Fruit fly (Drosophila melanogaster) whole organism, prepupa: ENCODE measurements around the gene CG45061.

Source experiments
- Blimp-1 ChIP-seq: fragments of 200-800 bp; sonication (Bioruptor generic); optimal IDR thresholded peaks from 3 replicates; lab custom pipeline; 2017; ENCODE audit warnings: missing biosample characterization, missing genetic modification characterization, mild to moderate bottlenecking, moderate library complexity, missing genetic modification reagents
- CG10631 ChIP-seq: fragments of 200-800 bp; sonication (Bioruptor generic); optimal IDR thresholded peaks from 2 replicates; lab custom pipeline; 2016; ENCODE audit warnings: missing biosample characterization, missing genetic modification characterization
- CG10669 ChIP-seq: fragments of 200-800 bp; sonication (Bioruptor generic); optimal IDR thresholded peaks from 3 replicates; lab custom pipeline; 2018; ENCODE audit warnings: missing biosample characterization, mild to moderate bottlenecking, missing genetic modification characterization, moderate library complexity
- CG11294 ChIP-seq: fragments of 200-800 bp; sonication (Bioruptor generic); IDR thresholded peaks from 2 replicates; pipeline ENCODE4 v1.3.6; 2022; ENCODE audit warnings: missing biosample characterization, missing genetic modification characterization
- CG11762 ChIP-seq: fragments of 200-800 bp; sonication (Bioruptor generic); optimal IDR thresholded peaks from 3 replicates; lab custom pipeline; 2016; ENCODE audit warnings: missing biosample characterization, missing genetic modification characterization; ENCODE audit not compliant: insufficient read depth
- CG11902 ChIP-seq: fragments of 200-800 bp; sonication (Bioruptor generic); optimal IDR thresholded peaks from 3 replicates; lab custom pipeline; 2016; ENCODE audit warnings: missing biosample characterization, missing genetic modification characterization
- CG15336 ChIP-seq: fragments of 200-800 bp; sonication (Bioruptor generic); IDR thresholded peaks from 2 replicates; pipeline ENCODE4 v1.3.6; 2022; ENCODE audit warnings: missing biosample characterization, missing genetic modification characterization
- CG1621 ChIP-seq: fragments of 200-800 bp; sonication (Bioruptor generic); optimal IDR thresholded peaks from 3 replicates; lab custom pipeline; 2018; ENCODE audit warnings: missing biosample characterization, mild to moderate bottlenecking, missing genetic modification characterization
- CG16779 ChIP-seq: fragments of 200-800 bp; sonication (Bioruptor generic); optimal IDR thresholded peaks from 3 replicates; lab custom pipeline; 2017; ENCODE audit warnings: missing biosample characterization, mild to moderate bottlenecking, missing genetic modification characterization
- CG3032 ChIP-seq: fragments of 200-800 bp; optimal IDR thresholded peaks from 2 replicates; lab custom pipeline; 2019; ENCODE audit warnings: missing biosample characterization, mild to moderate bottlenecking, missing genetic modification characterization, moderate library complexity
- CG3919 ChIP-seq: fragments of 200-800 bp; sonication (Bioruptor generic); optimal IDR thresholded peaks from 3 replicates; lab custom pipeline; 2016; ENCODE audit warnings: missing biosample characterization, missing genetic modification characterization
- CG6163 ChIP-seq: fragments of 200-800 bp; sonication (Bioruptor generic); IDR thresholded peaks from 3 replicates; pipeline ENCODE4 v1.3.6; 2022; ENCODE audit warnings: missing biosample characterization, missing genetic modification characterization
- CG6276 ChIP-seq: fragments of 200-800 bp; sonication (Bioruptor generic); optimal IDR thresholded peaks from 2 replicates; lab custom pipeline; 2017; ENCODE audit warnings: missing biosample characterization, mild to moderate bottlenecking, missing genetic modification characterization
- CG6792 ChIP-seq: fragments of 200-800 bp; sonication (Bioruptor generic); optimal IDR thresholded peaks from 3 replicates; lab custom pipeline; 2016; ENCODE audit warnings: missing biosample characterization, missing genetic modification characterization
- CG6808 ChIP-seq: fragments of 200-800 bp; sonication (Bioruptor generic); optimal IDR thresholded peaks from 3 replicates; lab custom pipeline; 2017; ENCODE audit warnings: missing biosample characterization, missing genetic modification characterization, mild to moderate bottlenecking, moderate library complexity, missing genetic modification reagents
- CG7368 ChIP-seq: fragments of 200-800 bp; sonication (Bioruptor generic); optimal IDR thresholded peaks from 3 replicates; lab custom pipeline; 2016; ENCODE audit warnings: missing biosample characterization, missing genetic modification characterization
- CG8119 ChIP-seq: fragments of 200-800 bp; sonication (Bioruptor generic); IDR thresholded peaks from 3 replicates; pipeline ENCODE4 v1.3.6; 2022; ENCODE audit warnings: missing biosample characterization, missing genetic modification characterization
- CG8319 ChIP-seq: fragments of 200-800 bp; sonication (Bioruptor generic); optimal IDR thresholded peaks from 3 replicates; lab custom pipeline; 2016; ENCODE audit warnings: missing biosample characterization, missing genetic modification characterization
- CG8632 ChIP-seq: fragments of 200-800 bp; sonication (Bioruptor generic); optimal IDR thresholded peaks from 3 replicates; lab custom pipeline; 2016; ENCODE audit warnings: missing biosample characterization, missing genetic modification characterization
- CG9139 ChIP-seq: fragments of 200-800 bp; sonication (Bioruptor generic); optimal IDR thresholded peaks from 3 replicates; lab custom pipeline; 2017; ENCODE audit warnings: missing biosample characterization, mild to moderate bottlenecking, missing genetic modification characterization
- Eip75B ChIP-seq: fragments of 200-800 bp; sonication (Bioruptor generic); optimal IDR thresholded peaks from 3 replicates; lab custom pipeline; 2016; ENCODE audit warnings: missing biosample characterization, missing genetic modification characterization
- Eip78C ChIP-seq: fragments of 200-800 bp; sonication (Bioruptor generic); peaks from one replicate; lab custom pipeline; 2016; ENCODE audit warnings: missing biosample characterization, missing genetic modification characterization
- Eip93F ChIP-seq: fragments of 200-800 bp; sonication (Bioruptor generic); optimal IDR thresholded peaks from 2 replicates; lab custom pipeline; 2016; ENCODE audit warnings: missing biosample characterization, mild to moderate bottlenecking, missing genetic modification characterization
- Ets21C ChIP-seq: fragments of 200-800 bp; sonication (Bioruptor generic); optimal IDR thresholded peaks from 3 replicates; lab custom pipeline; 2016; ENCODE audit warnings: missing biosample characterization, missing genetic modification characterization
- Ets96B ChIP-seq: fragments of 200-800 bp; optimal IDR thresholded peaks from 2 replicates; lab custom pipeline; 2019; ENCODE audit warnings: missing biosample characterization, mild to moderate bottlenecking, missing genetic modification characterization, moderate library complexity
- Gug ChIP-seq: fragments of 200-800 bp; sonication (Bioruptor generic); IDR thresholded peaks from 2 replicates; pipeline ENCODE4 v1.3.6; 2022; ENCODE audit warnings: missing biosample characterization, missing genetic modification characterization
- Hr38 ChIP-seq: sonication (Bioruptor generic); optimal IDR thresholded peaks from 2 replicates; lab custom pipeline; 2016; ENCODE audit warnings: missing biosample characterization, missing genetic modification characterization
- Hr4 ChIP-seq: fragments of 200-800 bp; sonication (Bioruptor generic); optimal IDR thresholded peaks from 3 replicates; lab custom pipeline; 2016; ENCODE audit warnings: missing biosample characterization, missing genetic modification characterization
- Lpt ChIP-seq: fragments of 200-800 bp; sonication (Bioruptor generic); optimal IDR thresholded peaks from 3 replicates; lab custom pipeline; 2016; ENCODE audit warnings: missing biosample characterization, missing genetic modification characterization
- Met ChIP-seq: fragments of 200-800 bp; sonication (Bioruptor generic); optimal IDR thresholded peaks from 3 replicates; lab custom pipeline; 2016; ENCODE audit warnings: missing biosample characterization, missing genetic modification characterization
- OdsH ChIP-seq: fragments of 200-800 bp; sonication (Bioruptor generic); optimal IDR thresholded peaks from 3 replicates; lab custom pipeline; 2016; ENCODE audit warnings: missing biosample characterization, missing genetic modification characterization
- Smox ChIP-seq: fragments of 200-800 bp; sonication (Bioruptor generic); optimal IDR thresholded peaks from 3 replicates; lab custom pipeline; 2016; ENCODE audit warnings: missing biosample characterization, missing genetic modification characterization
- Sox102F ChIP-seq: fragments of 200-800 bp; sonication (Bioruptor generic); optimal IDR thresholded peaks from 2 replicates; lab custom pipeline; 2016; ENCODE audit warnings: missing biosample characterization, mild to moderate bottlenecking, missing genetic modification characterization
- Sox14 ChIP-seq: fragments of 200-800 bp; sonication (Bioruptor generic); optimal IDR thresholded peaks from 3 replicates; lab custom pipeline; 2016; ENCODE audit warnings: missing biosample characterization, missing genetic modification characterization
- Sox15 ChIP-seq: fragments of 200-800 bp; sonication (Bioruptor generic); optimal IDR thresholded peaks from 3 replicates; lab custom pipeline; 2016; ENCODE audit warnings: missing biosample characterization, missing genetic modification characterization
- achi ChIP-seq: fragments of 200-800 bp; sonication (Bioruptor generic); optimal IDR thresholded peaks from 3 replicates; lab custom pipeline; 2016; ENCODE audit warnings: missing biosample characterization, missing genetic modification characterization
- acj6 ChIP-seq: fragments of 200-800 bp; sonication (Bioruptor generic); optimal IDR thresholded peaks from 3 replicates; lab custom pipeline; 2016; ENCODE audit warnings: missing biosample characterization, missing genetic modification characterization
- cyc ChIP-seq: fragments of 200-800 bp; sonication (Bioruptor generic); optimal IDR thresholded peaks from 3 replicates; lab custom pipeline; 2016; ENCODE audit warnings: missing biosample characterization, missing genetic modification characterization
- dac ChIP-seq: fragments of 200-800 bp; sonication (Bioruptor generic); optimal IDR thresholded peaks from 2 replicates; lab custom pipeline; 2017; ENCODE audit warnings: missing biosample characterization, mild to moderate bottlenecking, missing genetic modification characterization
- dsx ChIP-seq: fragments of 200-800 bp; optimal IDR thresholded peaks from 3 replicates; lab custom pipeline; 2019; ENCODE audit warnings: missing biosample characterization, mild to moderate bottlenecking, missing genetic modification characterization, moderate library complexity; ENCODE audit not compliant: poor library complexity, severe bottlenecking
- eg ChIP-seq: fragments of 200-800 bp; sonication (Bioruptor generic); IDR thresholded peaks from 3 replicates; pipeline ENCODE4 v1.3.6; 2022; ENCODE audit warnings: missing biosample characterization, missing genetic modification characterization
- esn ChIP-seq: fragments of 200-800 bp; sonication (Bioruptor generic); optimal IDR thresholded peaks from 2 replicates; lab custom pipeline; 2016; ENCODE audit warnings: missing biosample characterization, mild to moderate bottlenecking, missing genetic modification characterization, moderate library complexity
- fd59A ChIP-seq: fragments of 200-800 bp; sonication (Bioruptor generic); optimal IDR thresholded peaks from 2 replicates; lab custom pipeline; 2017; ENCODE audit warnings: missing biosample characterization, mild to moderate bottlenecking, missing genetic modification characterization, missing genetic modification reagents
- fd85E ChIP-seq: fragments of 200-800 bp; sonication (Bioruptor generic); optimal IDR thresholded peaks from 3 replicates; lab custom pipeline; 2016; ENCODE audit warnings: missing biosample characterization, missing genetic modification characterization
- fkh ChIP-seq: fragments of 200-800 bp; sonication (Bioruptor generic); optimal IDR thresholded peaks from 3 replicates; lab custom pipeline; 2017; ENCODE audit warnings: missing biosample characterization, mild to moderate bottlenecking, missing genetic modification characterization, moderate library complexity
- net ChIP-seq: fragments of 200-800 bp; sonication (Bioruptor generic); optimal IDR thresholded peaks from 3 replicates; lab custom pipeline; 2016; ENCODE audit warnings: missing biosample characterization, missing genetic modification characterization
- pdm3 ChIP-seq: fragments of 200-800 bp; sonication (Bioruptor generic); optimal IDR thresholded peaks from 3 replicates; lab custom pipeline; 2016; ENCODE audit warnings: missing biosample characterization, missing genetic modification characterization
- salr ChIP-seq, 2 experiments: fragments of 200-800 bp; sonication (Bioruptor generic); optimal IDR thresholded peaks; 3 replicates each; lab custom pipeline; 2016 to 2018; ENCODE audit warnings: missing biosample characterization in 2 of 2, missing genetic modification characterization in 2 of 2, mild to moderate bottlenecking in 1 of 2
- svp ChIP-seq: fragments of 200-800 bp; sonication (Bioruptor generic); peaks from one replicate; lab custom pipeline; 2016; ENCODE audit warnings: missing biosample characterization, missing genetic modification characterization
- topi ChIP-seq: fragments of 200-800 bp; sonication (Bioruptor generic); optimal IDR thresholded peaks from 3 replicates; lab custom pipeline; 2016; ENCODE audit warnings: missing biosample characterization, missing genetic modification characterization

CG45061 gene

dm6 chrX:9897599-9897998 lies 26.1 kb upstream of the CG45061 start:
- TF ChIP-seq Eip93F (GFP tag; lab: Kevin White, UChicago) (no peak), Ets21C (GFP tag; lab: Kevin White, UChicago) (no peak), CG8319 (GFP tag; lab: Kevin White, UChicago) (no peak), CG9139 (GFP tag; lab: Kevin White, UChicago) (no peak), CG6276 (GFP tag; lab: Kevin White, UChicago) (no peak), net (GFP tag; lab: Kevin White, UChicago) (no peak)
- TF ChIP-seq, all 60 proteins: peak for 0

- peak; percentile 69 for TF ChIP-seq topi (GFP tag; lab: Kevin White, UChicago)
- TF ChIP-seq CG10631 (GFP tag; lab: Kevin White, UChicago), result peak; percentile 12
- TF ChIP-seq svp (GFP tag; lab: Kevin White, UChicago), result peak; percentile 77
- TF ChIP-seq dsx, result no peak
- no peak for TF ChIP-seq CG6276 (GFP tag; lab: Kevin White, UChicago)
- peak; percentile 71 for TF ChIP-seq esn (GFP tag; lab: Kevin White, UChicago)
- peak; percentile 69 for TF ChIP-seq Smox (GFP tag; lab: Kevin White, UChicago)
- peak; percentile 72 for TF ChIP-seq Eip78C
- no peak for TF ChIP-seq CG16779 (tag; lab: Kevin White, UChicago)
- peak; percentile 10 for TF ChIP-seq Blimp-1
- no peak for TF ChIP-seq fd85E
- TF ChIP-seq CG6163, result peak; percentile 65; the same call in 2 of the 3 replicates
- peak; percentile 42 for TF ChIP-seq Hr4 (GFP tag; lab: Kevin White, UChicago)
- TF ChIP-seq Sox15, result peak; percentile 39
- TF ChIP-seq CG6808 (GFP tag; lab: Kevin White, UChicago), result no peak
- no peak for TF ChIP-seq Ets96B (tag; lab: Kevin White, UChicago)
- peak; percentile 6 for TF ChIP-seq net (GFP tag; lab: Kevin White, UChicago)
- peak; percentile 74 for TF ChIP-seq Met (GFP tag; lab: Kevin White, UChicago)
- TF ChIP-seq Sox102F (GFP tag; lab: Kevin White, UChicago), result peak; percentile 76
- TF ChIP-seq CG11294, result no peak
- peak; percentile 60 for TF ChIP-seq CG6792
- TF ChIP-seq OdsH (GFP tag; lab: Kevin White, UChicago), result peak; percentile 48
- TF ChIP-seq CG8319 (GFP tag; lab: Kevin White, UChicago), result peak; percentile 35
- peak; percentile 51 for TF ChIP-seq acj6
- TF ChIP-seq pdm3 (GFP tag; lab: Kevin White, UChicago), result peak; percentile 59
- no peak for TF ChIP-seq salr (GFP tag; optimal IDR thresholded peaks at IDR 0.05; lab: Kevin White, UChicago)
- TF ChIP-seq Lpt (GFP tag; lab: Kevin White, UChicago), result no peak
- peak; percentile 4 for TF ChIP-seq CG3032 (tag; lab: Kevin White, UChicago)
- TF ChIP-seq Gug (GFP tag; lab: Robert Waterston, UW), result no peak
- TF ChIP-seq CG11762 (GFP tag; lab: Kevin White, UChicago), result peak; percentile 14
- TF ChIP-seq Sox14 (GFP tag; lab: Kevin White, UChicago), result peak; percentile 53
- no peak for TF ChIP-seq Hr38 (GFP tag; lab: Kevin White, UChicago)
- TF ChIP-seq CG8632 (GFP tag; lab: Kevin White, UChicago), result peak; percentile 21
- TF ChIP-seq dac, result no peak
- TF ChIP-seq CG11902 (GFP tag; lab: Kevin White, UChicago), result peak; percentile 50
- peak; percentile 41 for TF ChIP-seq achi (GFP tag; lab: Kevin White, UChicago)
- peak; percentile 75 for TF ChIP-seq cyc (GFP tag; lab: Kevin White, UChicago)
- no peak for TF ChIP-seq CG10669 (GFP tag; lab: Kevin White, UChicago)
- no peak for TF ChIP-seq CG1621 (tag; lab: Kevin White, UChicago)
- TF ChIP-seq CG3919, result peak; percentile 58
- TF ChIP-seq CG15336 (GFP tag; lab: Robert Waterston, UW), result peak; percentile 27; the same call in 1 of the 2 replicates
- TF ChIP-seq CG8119 (GFP tag; lab: Robert Waterston, UW), result 0 out of 3 replicates have a peak, but pooled peaks have one; percentile 17
- TF ChIP-seq CG7368, result peak; percentile 32
- TF ChIP-seq fkh (GFP tag; lab: Kevin White, UChicago), result no peak
- no peak for TF ChIP-seq fd59A
- 0 out of 3 replicates have a peak, but pooled peaks have one; percentile 33 for TF ChIP-seq eg (GFP tag; lab: Robert Waterston, UW)
- no peak for TF ChIP-seq Eip93F (GFP tag; lab: Kevin White, UChicago)
- TF ChIP-seq Eip75B (GFP tag; lab: Kevin White, UChicago), result peak; percentile 40
These were observed 21.3 kb upstream of the CG45061 start for dm6 chrX:9892834-9893233.
